Worm (Caenorhabditis elegans) whole organism, L4 larva: ENCODE results near the gene T24C12.1.

ENCODE experiments used
- F26F4.8 ChIP-seq: fragments of 200-800 bp; sonication (Bioruptor generic); conservative IDR thresholded peaks from 2 replicates; pipeline ENCODE4 v1.3.6; 2022; ENCODE audit warnings: missing genetic modification characterization, missing compliant biosample characterization
- F37D6.2 ChIP-seq: sonication (generic microtip); optimal IDR thresholded peaks from 2 replicates; lab custom pipeline; 2016; ENCODE audit warnings: mild to moderate bottlenecking, missing genetic modification characterization, missing compliant biosample characterization
- F44E2.7 ChIP-seq: fragments of 200-800 bp; sonication (Bioruptor generic); IDR thresholded peaks from 2 replicates; pipeline ENCODE4 v2.1.2; 2022; ENCODE audit warnings: missing genetic modification characterization, missing compliant biosample characterization
- T26A8.4 ChIP-seq: fragments of 200-800 bp; sonication (Bioruptor generic); IDR thresholded peaks from 2 replicates; pipeline ENCODE4 v1.3.6; 2022; ENCODE audit warnings: missing genetic modification characterization, missing compliant biosample characterization
- Y105C5A.15 ChIP-seq: fragments of 200-800 bp; sonication (Bioruptor generic); IDR thresholded peaks from 2 replicates; pipeline ENCODE4 v1.3.6; 2022; ENCODE audit warnings: missing genetic modification characterization, missing compliant biosample characterization
- Y5F2A.4 ChIP-seq: fragments of 200-800 bp; sonication (Bioruptor generic); optimal IDR thresholded peaks from 2 replicates; lab custom pipeline; 2018; ENCODE audit warnings: mild to moderate bottlenecking, missing genetic modification characterization, missing compliant biosample characterization
- ZK546.5 ChIP-seq, 2 experiments: sonication (generic microtip); optimal IDR thresholded peaks; 2 replicates each; lab custom pipeline; 2017; ENCODE audit warnings: missing biosample characterization in 2 of 2, missing genetic modification characterization in 2 of 2
- aha-1 ChIP-seq: fragments of 150-350 bp; peaks from one replicate; lab custom pipeline; 2014; ENCODE audit warnings: missing biosample characterization, missing genetic modification characterization
- aly-2 ChIP-seq: sonication (generic microtip); optimal IDR thresholded peaks from 2 replicates; lab custom pipeline; 2018; ENCODE audit warnings: missing biosample characterization, missing genetic modification characterization
- arid-1 ChIP-seq: fragments of 200-800 bp; sonication (Bioruptor generic); conservative IDR thresholded peaks from 2 replicates; pipeline ENCODE4 v1.3.6; 2022; ENCODE audit warnings: missing genetic modification reagents, missing genetic modification characterization, missing compliant biosample characterization
- ceh-20 ChIP-seq: fragments of 200-800 bp; sonication (Bioruptor generic); IDR thresholded peaks from 2 replicates; pipeline ENCODE4 v1.3.6; 2022; ENCODE audit warnings: missing genetic modification reagents, missing genetic modification characterization, missing compliant biosample characterization
- ceh-28 ChIP-seq: fragments of 150-350 bp; optimal IDR thresholded peaks from 2 replicates; lab custom pipeline; 2014; ENCODE audit warnings: missing biosample characterization, missing genetic modification reagents, missing genetic modification characterization
- ceh-82 ChIP-seq: sonication (generic microtip); optimal IDR thresholded peaks from 2 replicates; lab custom pipeline; 2017; ENCODE audit warnings: missing biosample characterization, missing genetic modification characterization
- ctbp-1 ChIP-seq: fragments of 200-800 bp; sonication (Bioruptor generic); IDR thresholded peaks from 2 replicates; pipeline ENCODE4 v1.3.6; 2022; ENCODE audit warnings: missing genetic modification reagents, missing genetic modification characterization, missing compliant biosample characterization
- daf-12 ChIP-seq: fragments of 150-350 bp; optimal IDR thresholded peaks from 2 replicates; lab custom pipeline; 2014; ENCODE audit warnings: missing biosample characterization, missing genetic modification reagents, missing genetic modification characterization
- daf-16 ChIP-seq, 3 experiments: sonication (generic microtip); optimal IDR thresholded peaks; 2 replicates each; lab custom pipeline; 2016 to 2017; ENCODE audit warnings: missing genetic modification characterization in 3 of 3, missing genetic modification reagents in 3 of 3, mild to moderate bottlenecking in 2 of 3, missing compliant biosample characterization in 2 of 3, missing biosample characterization in 1 of 3, moderate library complexity in 1 of 3
- dpl-1 ChIP-seq: fragments of 150-350 bp; optimal IDR thresholded peaks from 2 replicates; lab custom pipeline; 2014; ENCODE audit warnings: missing biosample characterization, missing genetic modification reagents, missing genetic modification characterization
- dve-1 ChIP-seq: sonication (generic microtip); optimal IDR thresholded peaks from 2 replicates; lab custom pipeline; 2017; ENCODE audit warnings: antibody characterized with exemption, mild to moderate bottlenecking, missing genetic modification characterization, missing compliant biosample characterization; ENCODE audit not compliant: insufficient read depth
- fkh-10 ChIP-seq: fragments of 150-350 bp; optimal IDR thresholded peaks from 2 replicates; lab custom pipeline; 2014; ENCODE audit warnings: missing biosample characterization, missing genetic modification reagents, missing genetic modification characterization
- gei-8 ChIP-seq: fragments of 200-800 bp; sonication (Bioruptor generic); optimal IDR thresholded peaks from 2 replicates; lab custom pipeline; 2018; ENCODE audit warnings: mild to moderate bottlenecking, missing genetic modification characterization, missing compliant biosample characterization
- hlh-11 ChIP-seq: fragments of 200-800 bp; sonication (Bioruptor generic); optimal IDR thresholded peaks from 2 replicates; lab custom pipeline; 2018; ENCODE audit warnings: mild to moderate bottlenecking, missing genetic modification characterization, missing compliant biosample characterization
- hlh-30 ChIP-seq: sonication (generic microtip); optimal IDR thresholded peaks from 2 replicates; lab custom pipeline; 2017; ENCODE audit warnings: antibody characterized with exemption, mild to moderate bottlenecking, missing genetic modification characterization, missing compliant biosample characterization; ENCODE audit not compliant: insufficient read depth
- hmg-1.1 ChIP-seq: fragments of 200-800 bp; sonication (Bioruptor generic); IDR thresholded peaks from 2 replicates; pipeline ENCODE4 v1.3.6; 2022; ENCODE audit warnings: missing genetic modification reagents, missing genetic modification characterization, missing compliant biosample characterization
- lin-38 ChIP-seq: fragments of 200-800 bp; sonication (Bioruptor generic); IDR thresholded peaks from 2 replicates; pipeline ENCODE4 v1.3.6; 2022; ENCODE audit warnings: missing genetic modification reagents, missing genetic modification characterization, missing compliant biosample characterization
- lin-39 ChIP-seq: fragments of 150-350 bp; optimal IDR thresholded peaks from 2 replicates; lab custom pipeline; 2014; ENCODE audit warnings: missing biosample characterization, missing genetic modification reagents, missing genetic modification characterization
- madf-5 ChIP-seq, 2 experiments: fragments of 200-800 bp; sonication (Bioruptor generic); IDR thresholded peaks; 2 replicates each; pipeline ENCODE4 v1.3.6; 2022; ENCODE audit warnings: missing compliant biosample characterization in 2 of 2, missing genetic modification characterization in 2 of 2
- madf-9 ChIP-seq: fragments of 200-800 bp; sonication (Bioruptor generic); conservative IDR thresholded peaks from 2 replicates; pipeline ENCODE4 v1.3.6; 2022; ENCODE audit warnings: missing genetic modification reagents, missing genetic modification characterization, missing compliant biosample characterization
- mxl-2 ChIP-seq: fragments of 200-800 bp; sonication (Bioruptor generic); conservative IDR thresholded peaks from 2 replicates; pipeline ENCODE4 v1.3.6; 2022; ENCODE audit warnings: missing genetic modification reagents, missing genetic modification characterization, missing compliant biosample characterization
- mxl-3 ChIP-seq: fragments of 200-800 bp; sonication (Bioruptor generic); optimal IDR thresholded peaks from 2 replicates; lab custom pipeline; 2018; ENCODE audit warnings: mild to moderate bottlenecking, missing genetic modification characterization, missing compliant biosample characterization
- nhr-102 ChIP-seq: sonication (generic microtip); optimal IDR thresholded peaks from 2 replicates; lab custom pipeline; 2016; ENCODE audit warnings: mild to moderate bottlenecking, missing genetic modification characterization, moderate library complexity, missing compliant biosample characterization
- nhr-11 ChIP-seq: fragments of 150-350 bp; optimal IDR thresholded peaks from 2 replicates; lab custom pipeline; 2014; ENCODE audit warnings: missing biosample characterization, missing genetic modification characterization
- nhr-42 ChIP-seq: fragments of 200-800 bp; sonication (Bioruptor generic); IDR thresholded peaks from 2 replicates; pipeline ENCODE4 v1.3.6; 2022; ENCODE audit warnings: missing genetic modification characterization, missing compliant biosample characterization
- nhr-6 ChIP-seq: fragments of 150-350 bp; optimal IDR thresholded peaks from 2 replicates; lab custom pipeline; 2014; ENCODE audit warnings: missing biosample characterization, missing genetic modification characterization
- pqm-1 ChIP-seq: sonication (generic microtip); optimal IDR thresholded peaks from 2 replicates; lab custom pipeline; 2017; ENCODE audit warnings: missing biosample characterization, missing genetic modification characterization
- set-16 ChIP-seq: fragments of 200-800 bp; sonication (Bioruptor generic); IDR thresholded peaks from 2 replicates; pipeline ENCODE4 v1.3.6; 2022; ENCODE audit warnings: missing genetic modification reagents, missing genetic modification characterization, missing compliant biosample characterization
- skn-1 ChIP-seq: fragments of 150-350 bp; optimal IDR thresholded peaks from 2 replicates; lab custom pipeline; 2014; ENCODE audit warnings: missing biosample characterization, missing genetic modification characterization
- snpc-4 ChIP-seq: fragments of 150-350 bp; optimal IDR thresholded peaks from 2 replicates; lab custom pipeline; 2014; ENCODE audit warnings: missing biosample characterization, missing genetic modification characterization
- spr-3 ChIP-seq: fragments of 200-800 bp; sonication (Bioruptor generic); optimal IDR thresholded peaks from 2 replicates; lab custom pipeline; 2018; ENCODE audit warnings: mild to moderate bottlenecking, missing genetic modification characterization, missing compliant biosample characterization
- unc-130 ChIP-seq: sonication (generic microtip); optimal IDR thresholded peaks from 2 replicates; lab custom pipeline; 2016; ENCODE audit warnings: missing genetic modification reagents, missing genetic modification characterization, missing compliant biosample characterization
- unc-39 ChIP-seq: sonication (generic microtip); optimal IDR thresholded peaks from 2 replicates; lab custom pipeline; 2017; ENCODE audit warnings: missing biosample characterization, missing genetic modification characterization
- unc-62 ChIP-seq, 3 experiments: fragments of 150-350 bp in 1 of 3; sonication (generic microtip); optimal IDR thresholded peaks in 2 of 3; peaks in 1 of 3; 1 replicate in 1 of 3; 2 replicates in 2 of 3; lab custom pipeline; 2014 to 2017; ENCODE audit warnings: missing biosample characterization in 3 of 3, missing genetic modification characterization in 3 of 3, missing genetic modification reagents in 3 of 3, missing genotype in 1 of 3
- zip-11 ChIP-seq: fragments of 200-800 bp; sonication (Bioruptor generic); IDR thresholded peaks from 2 replicates; pipeline ENCODE4 v1.3.6; 2022; ENCODE audit warnings: missing genetic modification characterization, missing compliant biosample characterization
- zip-2 ChIP-seq: fragments of 150-350 bp; optimal IDR thresholded peaks from 2 replicates; lab custom pipeline; 2014; ENCODE audit warnings: missing biosample characterization, missing genetic modification characterization

The T24C12.1 gene

ce11 chrX:2199140-2199539 lies at the start of gene T24C12.1:
Gene T24C12.1 (plus strand): TSS chrX:2199440.
- TF ChIP-seq ceh-20 (GFP tag; lab: Robert Waterston, UW) (no peak), daf-16 (GFP tag; optimal IDR thresholded peaks at IDR 0.05; lab: Kevin White, UChicago) (no peak), daf-16 (tag; optimal IDR thresholded peaks at IDR 0.05; lab: Kevin White, UChicago) (no peak), nhr-42 (GFP tag; lab: Robert Waterston, UW) (no peak), nhr-6 (no peak), gei-8 (GFP tag; lab: Kevin White, UChicago) (no peak), ZK546.5 (tag; optimal IDR thresholded peaks at IDR 0.05; lab: Kevin White, UChicago) (no peak), skn-1 (no peak)

ce11 chrX:2150006-2150405 lies 49.2 kb upstream of the T24C12.1 start, which contains the start of gene npax-2:
Gene npax-2 (minus strand): TSS chrX:2150106.
- TF ChIP-seq dpl-1 (no peak), madf-5 (GFP tag; IDR thresholded peaks at IDR 0.05; lab: Robert Waterston, UW) (no peak), Y105C5A.15 (no peak), arid-1 (no peak), aly-2 (tag; lab: Kevin White, UChicago) (no peak), unc-39 (tag; lab: Kevin White, UChicago) (no peak), lin-39 (tag; lab: Kevin White, UChicago) (no peak), ceh-82 (tag; lab: Kevin White, UChicago) (no peak), Y5F2A.4 (GFP tag; lab: Kevin White, UChicago) (no peak), ceh-20 (GFP tag; lab: Robert Waterston, UW) (no peak), unc-130 (GFP tag; lab: Kevin White, UChicago) (no peak)

ce11 chrX:2152062-2152461 lies 47.2 kb upstream of the T24C12.1 start:
- no peak for TF ChIP-seq daf-12 (tag; lab: Kevin White, UChicago)
- TF ChIP-seq hlh-30 (tag; lab: Kevin White, UChicago): peak; percentile 23
- no peak for TF ChIP-seq nhr-11 (tag; lab: Kevin White, UChicago)

- peak; percentile 97 for TF ChIP-seq aha-1 (tag; lab: Kevin White, UChicago)
- no peak for TF ChIP-seq F26F4.8 (GFP tag; lab: Robert Waterston, UW)
- no peak for TF ChIP-seq ctbp-1
- TF ChIP-seq unc-62 (GFP tag; optimal IDR thresholded peaks at IDR 0.05 in 1 of 2; lab: Kevin White, UChicago): peak in 1 of 2 experiments; percentile 74
- no peak for TF ChIP-seq unc-62 (tag; optimal IDR thresholded peaks at IDR 0.05; lab: Kevin White, UChicago)
Observed at ce11 chrX:2153780-2154179, 45.5 kb upstream of the T24C12.1 start.

- TF ChIP-seq pqm-1 (peak; percentile 11), mxl-3 (GFP tag; lab: Kevin White, UChicago) (peak; percentile 45), nhr-102 (no peak), hlh-30 (tag; lab: Kevin White, UChicago) (peak; percentile 23), hlh-11 (tag; lab: Kevin White, UChicago) (peak; percentile 20)
- TF ChIP-seq, all 104 proteins: peak for 4
Observed at ce11 chrX:2157855-2158254, 41.4 kb upstream of the T24C12.1 start.

ce11 chrX:2163084-2163483 lies 36.2 kb upstream of the T24C12.1 start, which contains the start of gene pdf-2:
Gene pdf-2 (plus strand): TSS chrX:2163384.
- TF ChIP-seq spr-3: no peak
- no peak for TF ChIP-seq unc-62 (GFP tag; optimal IDR thresholded peaks at IDR 0.05 in 1 of 2; lab: Kevin White, UChicago)
- TF ChIP-seq unc-62 (tag; optimal IDR thresholded peaks at IDR 0.05; lab: Kevin White, UChicago): no peak
- no peak for TF ChIP-seq lin-38
- no peak for TF ChIP-seq hmg-1.1 (GFP tag; lab: Robert Waterston, UW)
- TF ChIP-seq nhr-42 (GFP tag; lab: Robert Waterston, UW): no peak
- TF ChIP-seq set-16 (GFP tag; lab: Robert Waterston, UW): no peak
- no peak for TF ChIP-seq ceh-28 (tag; lab: Kevin White, UChicago)
- no peak for TF ChIP-seq T26A8.4 (GFP tag; lab: Robert Waterston, UW)
- no peak for TF ChIP-seq F44E2.7 (GFP tag; lab: Robert Waterston, UW)
- TF ChIP-seq fkh-10 (GFP tag; lab: Kevin White, UChicago): no peak
- TF ChIP-seq zip-2 (tag; lab: Kevin White, UChicago): no peak
- TF ChIP-seq snpc-4 (tag; lab: Kevin White, UChicago): no peak
- no peak for TF ChIP-seq madf-9 (GFP tag; lab: Robert Waterston, UW)
- TF ChIP-seq mxl-2 (GFP tag; lab: Robert Waterston, UW): no peak
- no peak for TF ChIP-seq zip-11 (GFP tag; lab: Robert Waterston, UW)
- TF ChIP-seq F37D6.2: no peak
- no peak for TF ChIP-seq dve-1 (tag; lab: Kevin White, UChicago)
